Worm (Caenorhabditis elegans) whole organism, L4 larva: Measurements from ENCODE around the gene eak-3.

Source experiments
- F10B5.3 ChIP-seq: sonication (generic microtip); optimal IDR thresholded peaks from 2 replicates; lab custom pipeline; 2016; ENCODE audit warnings: mild to moderate bottlenecking, missing genetic modification characterization, missing compliant biosample characterization
- Y48G9A.11 ChIP-seq: fragments of 200-800 bp; sonication (Bioruptor generic); IDR thresholded peaks from 2 replicates; pipeline ENCODE4 v1.3.6; 2022; ENCODE audit warnings: missing genetic modification reagents, missing genetic modification characterization, missing compliant biosample characterization
- Y75B8A.6 ChIP-seq: fragments of 200-800 bp; sonication (Bioruptor generic); IDR thresholded peaks from 2 replicates; pipeline ENCODE4 v1.3.6; 2022; ENCODE audit warnings: missing genetic modification reagents, missing genetic modification characterization, missing compliant biosample characterization
- arid-1 ChIP-seq: fragments of 200-800 bp; sonication (Bioruptor generic); conservative IDR thresholded peaks from 2 replicates; pipeline ENCODE4 v1.3.6; 2022; ENCODE audit warnings: missing genetic modification reagents, missing genetic modification characterization, missing compliant biosample characterization
- ceh-20 ChIP-seq: fragments of 200-800 bp; sonication (Bioruptor generic); IDR thresholded peaks from 2 replicates; pipeline ENCODE4 v1.3.6; 2022; ENCODE audit warnings: missing genetic modification reagents, missing genetic modification characterization, missing compliant biosample characterization
- ceh-28 ChIP-seq: fragments of 150-350 bp; optimal IDR thresholded peaks from 2 replicates; lab custom pipeline; 2014; ENCODE audit warnings: missing biosample characterization, missing genetic modification reagents, missing genetic modification characterization
- ceh-82 ChIP-seq: sonication (generic microtip); optimal IDR thresholded peaks from 2 replicates; lab custom pipeline; 2017; ENCODE audit warnings: missing biosample characterization, missing genetic modification characterization
- ctbp-1 ChIP-seq: fragments of 200-800 bp; sonication (Bioruptor generic); IDR thresholded peaks from 2 replicates; pipeline ENCODE4 v1.3.6; 2022; ENCODE audit warnings: missing genetic modification reagents, missing genetic modification characterization, missing compliant biosample characterization
- daf-12 ChIP-seq: fragments of 150-350 bp; optimal IDR thresholded peaks from 2 replicates; lab custom pipeline; 2014; ENCODE audit warnings: missing biosample characterization, missing genetic modification reagents, missing genetic modification characterization
- dmd-6 ChIP-seq: fragments of 200-800 bp; sonication (Bioruptor generic); IDR thresholded peaks from 2 replicates; pipeline ENCODE4 v1.3.6; 2022; ENCODE audit warnings: missing genetic modification reagents, missing genetic modification characterization, missing compliant biosample characterization
- dmd-9 ChIP-seq: fragments of 200-800 bp; sonication (Bioruptor generic); IDR thresholded peaks from 2 replicates; pipeline ENCODE4 v1.3.6; 2022; ENCODE audit warnings: missing genetic modification reagents, missing genetic modification characterization, missing compliant biosample characterization
- dpl-1 ChIP-seq: fragments of 150-350 bp; optimal IDR thresholded peaks from 2 replicates; lab custom pipeline; 2014; ENCODE audit warnings: missing biosample characterization, missing genetic modification reagents, missing genetic modification characterization
- duxl-1 ChIP-seq: sonication (generic microtip); optimal IDR thresholded peaks from 2 replicates; lab custom pipeline; 2016; ENCODE audit warnings: mild to moderate bottlenecking, missing genetic modification characterization, moderate library complexity, missing compliant biosample characterization; ENCODE audit not compliant: poor library complexity
- hlh-11 ChIP-seq: fragments of 200-800 bp; sonication (Bioruptor generic); optimal IDR thresholded peaks from 2 replicates; lab custom pipeline; 2018; ENCODE audit warnings: mild to moderate bottlenecking, missing genetic modification characterization, missing compliant biosample characterization
- lin-13 ChIP-seq: fragments of 150-350 bp; optimal IDR thresholded peaks from 2 replicates; lab custom pipeline; 2014; ENCODE audit warnings: missing biosample characterization, missing genetic modification reagents, missing genetic modification characterization
- lin-38 ChIP-seq: fragments of 200-800 bp; sonication (Bioruptor generic); IDR thresholded peaks from 2 replicates; pipeline ENCODE4 v1.3.6; 2022; ENCODE audit warnings: missing genetic modification reagents, missing genetic modification characterization, missing compliant biosample characterization
- lsy-2 ChIP-seq, 2 experiments: fragments of 150-350 bp in 1 of 2; sonication (generic microtip) in 1 of 2; optimal IDR thresholded peaks; 2 replicates each; lab custom pipeline; 2014 to 2017; ENCODE audit warnings: missing biosample characterization in 2 of 2, missing genetic modification characterization in 2 of 2
- madf-9 ChIP-seq: fragments of 200-800 bp; sonication (Bioruptor generic); conservative IDR thresholded peaks from 2 replicates; pipeline ENCODE4 v1.3.6; 2022; ENCODE audit warnings: missing genetic modification reagents, missing genetic modification characterization, missing compliant biosample characterization
- mdt-29 ChIP-seq: fragments of 200-800 bp; sonication (Bioruptor generic); IDR thresholded peaks from 2 replicates; pipeline ENCODE4 v1.3.6; 2022; ENCODE audit warnings: missing genetic modification reagents, missing genetic modification characterization, missing compliant biosample characterization
- mep-1 ChIP-seq: fragments of 150-350 bp; sonication (generic microtip); optimal IDR thresholded peaks from 3 replicates; lab custom pipeline; 2014; ENCODE audit warnings: missing biosample characterization, missing genetic modification characterization
- mes-2 ChIP-seq: sonication (generic microtip); optimal IDR thresholded peaks from 2 replicates; lab custom pipeline; 2016; ENCODE audit warnings: missing genotype, mild to moderate bottlenecking, missing genetic modification characterization, missing compliant biosample characterization; ENCODE audit not compliant: poor library complexity, severe bottlenecking
- nhr-42 ChIP-seq: fragments of 200-800 bp; sonication (Bioruptor generic); IDR thresholded peaks from 2 replicates; pipeline ENCODE4 v1.3.6; 2022; ENCODE audit warnings: missing genetic modification characterization, missing compliant biosample characterization
- nhr-77 ChIP-seq: fragments of 150-350 bp; optimal IDR thresholded peaks from 2 replicates; lab custom pipeline; 2014; ENCODE audit warnings: missing biosample characterization, missing genetic modification characterization
- pqm-1 ChIP-seq: sonication (generic microtip); optimal IDR thresholded peaks from 2 replicates; lab custom pipeline; 2017; ENCODE audit warnings: missing biosample characterization, missing genetic modification characterization
- rbr-2 ChIP-seq: sonication (generic microtip); optimal IDR thresholded peaks from 2 replicates; lab custom pipeline; 2016; ENCODE audit warnings: missing genotype, missing genetic modification characterization, missing compliant biosample characterization
- saeg-2 ChIP-seq: fragments of 200-800 bp; sonication (Bioruptor generic); IDR thresholded peaks from 2 replicates; pipeline ENCODE4 v1.3.6; 2022; ENCODE audit warnings: missing genetic modification reagents, missing genetic modification characterization, missing compliant biosample characterization
- set-16 ChIP-seq: fragments of 200-800 bp; sonication (Bioruptor generic); IDR thresholded peaks from 2 replicates; pipeline ENCODE4 v1.3.6; 2022; ENCODE audit warnings: missing genetic modification reagents, missing genetic modification characterization, missing compliant biosample characterization
- skn-1 ChIP-seq: fragments of 150-350 bp; optimal IDR thresholded peaks from 2 replicates; lab custom pipeline; 2014; ENCODE audit warnings: missing biosample characterization, missing genetic modification characterization
- unc-62 ChIP-seq, 3 experiments: fragments of 150-350 bp in 1 of 3; sonication (generic microtip); optimal IDR thresholded peaks in 2 of 3; peaks in 1 of 3; 1 replicate in 1 of 3; 2 replicates in 2 of 3; lab custom pipeline; 2014 to 2017; ENCODE audit warnings: missing biosample characterization in 3 of 3, missing genetic modification characterization in 3 of 3, missing genetic modification reagents in 3 of 3, missing genotype in 1 of 3
- vab-7 ChIP-seq: fragments of 200-800 bp; sonication (Bioruptor generic); IDR thresholded peaks from 2 replicates; pipeline ENCODE4 v1.3.6; 2022; ENCODE audit warnings: missing genetic modification reagents, missing genetic modification characterization, missing compliant biosample characterization
- zfp-3 ChIP-seq: fragments of 200-800 bp; sonication (Bioruptor generic); conservative IDR thresholded peaks from 2 replicates; pipeline ENCODE4 v1.3.6; 2022; ENCODE audit warnings: missing genetic modification reagents, missing genetic modification characterization, missing compliant biosample characterization

eak-3 gene

ce11 chrIII:1214680-1215079 lies 38.3 kb upstream of the eak-3 start, which contains the start of gene Y119D3B.21 (continued):
- TF ChIP-seq daf-12 (tag; lab: Kevin White, UChicago) = no peak
- TF ChIP-seq ceh-20 (GFP tag; lab: Robert Waterston, UW) = no peak
- peak; percentile 86 for TF ChIP-seq dmd-6
- TF ChIP-seq, all 104 proteins: peak for 15

DNA sequence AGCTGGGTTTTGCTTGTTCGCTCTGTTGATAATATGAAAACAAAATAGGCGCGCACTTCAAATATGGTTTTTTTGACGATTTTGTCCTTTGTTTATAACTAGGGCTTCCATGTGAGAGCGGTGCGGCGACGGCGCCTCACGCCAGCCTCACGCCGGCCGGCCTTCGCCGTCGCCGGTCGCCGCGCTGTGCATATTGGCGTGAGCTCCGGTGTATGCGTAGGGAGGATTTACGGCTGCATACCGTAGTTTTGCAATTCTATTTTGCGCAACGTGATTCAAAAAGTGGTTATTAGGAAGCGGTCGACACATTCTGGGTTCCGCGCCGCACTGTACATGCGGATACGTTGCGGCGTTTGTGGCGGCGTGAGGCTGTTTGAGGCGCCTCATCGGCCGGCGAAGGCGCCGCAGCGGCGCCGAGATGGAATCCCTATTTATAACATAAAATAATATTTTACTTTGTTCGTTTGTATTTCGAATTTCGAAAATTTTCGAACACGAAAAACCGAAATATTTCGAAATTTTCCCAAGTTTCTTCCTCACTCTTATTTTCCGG lies 37.8 kb upstream of the eak-3 start:
- TF ChIP-seq skn-1 (no peak), ctbp-1 (no peak), Y48G9A.11 (GFP tag; lab: Robert Waterston, UW) (peak; percentile 46; the same call in 1 of the 2 replicates), saeg-2 (GFP tag; lab: Robert Waterston, UW) (0 out of 2 replicates have a peak, but pooled peaks have one; percentile 10), set-16 (GFP tag; lab: Robert Waterston, UW) (peak; percentile 89), lin-38 (GFP tag; lab: Robert Waterston, UW) (peak; percentile 15; the same call in 1 of the 2 replicates), nhr-77 (no peak), vab-7 (GFP tag; lab: Robert Waterston, UW) (no peak), F10B5.3 (tag; lab: Kevin White, UChicago) (no peak), duxl-1 (tag; lab: Kevin White, UChicago) (no peak), ceh-20 (GFP tag; lab: Robert Waterston, UW) (no peak)

- TF ChIP-seq unc-62 (GFP tag; optimal IDR thresholded peaks at IDR 0.05 in 1 of 2; lab: Kevin White, UChicago) = peak in 1 of 2 experiments; percentile 12
- no peak for TF ChIP-seq unc-62 (tag; optimal IDR thresholded peaks at IDR 0.05; lab: Kevin White, UChicago)
- no peak for TF ChIP-seq lsy-2 (tag; optimal IDR thresholded peaks at IDR 0.05; lab: Kevin White, UChicago)
- peak; percentile 31 for TF ChIP-seq ceh-28
These were observed 34.3 kb upstream of the eak-3 start for ce11 chrIII:1210638-1211037.

DNA sequence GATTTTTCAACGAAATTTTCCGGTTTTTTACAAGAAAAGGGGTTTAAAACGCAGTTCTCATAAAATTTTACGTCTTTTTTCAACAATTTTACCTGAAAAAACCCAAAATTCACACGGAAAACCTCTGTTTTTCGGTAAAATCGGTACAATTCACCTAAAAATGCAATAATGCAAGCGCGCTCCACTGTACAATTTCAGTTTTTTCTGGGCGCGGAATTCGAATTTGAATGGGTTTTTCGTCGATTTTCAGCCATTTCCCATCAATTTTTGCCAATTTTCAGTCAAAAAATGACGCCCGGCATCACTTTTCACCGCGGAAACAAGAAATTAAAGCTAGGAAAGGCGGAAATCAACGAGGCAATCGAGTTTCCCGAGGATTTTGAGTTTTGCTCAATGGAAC lies 31.5 kb upstream of the eak-3 start, which contains the start of gene orc-3:
Gene orc-3, plus strand, starts transcription at position 282 of the 400 bp plus-strand sequence.
- TF ChIP-seq ceh-82 (tag; lab: Kevin White, UChicago) = no peak
- no peak for TF ChIP-seq dmd-9 (GFP tag; lab: Robert Waterston, UW)
- TF ChIP-seq dpl-1 (GFP tag; lab: Kevin White, UChicago) = peak; percentile 84
- TF ChIP-seq lin-38 (GFP tag; lab: Robert Waterston, UW) = peak; percentile 93
- TF ChIP-seq lin-13 (GFP tag; lab: Kevin White, UChicago) = peak; percentile 43
- peak; percentile 18 for TF ChIP-seq mep-1 (tag; lab: Kevin White, UChicago)
- TF ChIP-seq pqm-1 (tag; lab: Kevin White, UChicago) = no peak
- peak; percentile 68 for TF ChIP-seq mes-2 (tag; lab: Kevin White, UChicago)
- TF ChIP-seq zfp-3 (GFP tag; lab: Robert Waterston, UW) = no peak
- TF ChIP-seq lsy-2 (tag; optimal IDR thresholded peaks at IDR 0.05; lab: Kevin White, UChicago) = peak in 1 of 2 experiments; percentile 22
- TF ChIP-seq hlh-11 (tag; lab: Kevin White, UChicago) = no peak
- TF ChIP-seq nhr-42 (GFP tag; lab: Robert Waterston, UW) = no peak

- TF ChIP-seq set-16 (GFP tag; lab: Robert Waterston, UW) (no peak), arid-1 (GFP tag; lab: Robert Waterston, UW) (no peak), rbr-2 (tag; lab: Kevin White, UChicago) (no peak), Y75B8A.6 (GFP tag; lab: Robert Waterston, UW) (no peak), mdt-29 (no peak), mes-2 (tag; lab: Kevin White, UChicago) (no peak), ceh-28 (peak; percentile 86), madf-9 (GFP tag; lab: Robert Waterston, UW) (no peak)
- TF ChIP-seq, all 104 proteins: peak for 1
These were observed 30.7 kb upstream of the eak-3 start for ce11 chrIII:1207027-1207426.
